Worm (Caenorhabditis elegans) whole organism, L3 larva: Measurements from ENCODE around the gene C35D10.7.

Experiments used
- aly-2 ChIP-seq: fragments of 150-350 bp; optimal IDR thresholded peaks from 2 replicates; lab custom pipeline; 2014; ENCODE audit warnings: missing biosample characterization, missing genetic modification characterization
- fkh-10 ChIP-seq: sonication (generic microtip); optimal IDR thresholded peaks from 2 replicates; lab custom pipeline; 2017; ENCODE audit warnings: missing biosample characterization, missing genetic modification reagents, missing genetic modification characterization
- fos-1 ChIP-seq: fragments of 150-350 bp; optimal IDR thresholded peaks from 2 replicates; lab custom pipeline; 2014; ENCODE audit warnings: missing biosample characterization, missing genetic modification characterization
- lin-39 ChIP-seq: fragments of 150-350 bp; optimal IDR thresholded peaks from 2 replicates; lab custom pipeline; 2018; ENCODE audit warnings: missing biosample characterization, missing genetic modification reagents, missing genetic modification characterization
- mml-1 ChIP-seq: fragments of 150-350 bp; sonication (generic microtip); optimal IDR thresholded peaks from 3 replicates; lab custom pipeline; 2014; ENCODE audit warnings: missing biosample characterization, missing genetic modification characterization
- nfya-1 ChIP-seq: sonication (generic microtip); optimal IDR thresholded peaks from 2 replicates; lab custom pipeline; 2017; ENCODE audit warnings: missing genetic modification characterization, mild to moderate bottlenecking, missing compliant biosample characterization, antibody characterized with exemption, moderate library complexity; ENCODE audit not compliant: insufficient read depth
- nhr-23 ChIP-seq: fragments of 150-350 bp; optimal IDR thresholded peaks from 2 replicates; lab custom pipeline; 2014; ENCODE audit warnings: missing biosample characterization, missing genetic modification reagents, missing genetic modification characterization
- nhr-237 ChIP-seq: fragments of 150-350 bp; optimal IDR thresholded peaks from 2 replicates; lab custom pipeline; 2014; ENCODE audit warnings: missing biosample characterization, missing genetic modification characterization
- nhr-25 ChIP-seq: sonication (generic microtip); optimal IDR thresholded peaks from 2 replicates; lab custom pipeline; 2017; ENCODE audit warnings: missing biosample characterization, missing genetic modification characterization
- nhr-28 ChIP-seq: fragments of 150-350 bp; optimal IDR thresholded peaks from 2 replicates; lab custom pipeline; 2014; ENCODE audit warnings: missing biosample characterization, missing genetic modification characterization
- nhr-77 ChIP-seq: fragments of 150-350 bp; optimal IDR thresholded peaks from 2 replicates; lab custom pipeline; 2014; ENCODE audit warnings: missing biosample characterization, missing genetic modification characterization
- pha-4 ChIP-seq: fragments of 150-350 bp; optimal IDR thresholded peaks from 2 replicates; lab custom pipeline; 2014; ENCODE audit warnings: missing biosample characterization, missing genetic modification reagents, missing genetic modification characterization
- unc-62 ChIP-seq: fragments of 150-350 bp; sonication (generic microtip); optimal IDR thresholded peaks from 4 replicates; lab custom pipeline; 2014; ENCODE audit warnings: missing biosample characterization, missing genetic modification reagents, missing genetic modification characterization
- ztf-4 ChIP-seq: fragments of 150-350 bp; optimal IDR thresholded peaks from 2 replicates; lab custom pipeline; 2014; ENCODE audit warnings: missing biosample characterization, missing genetic modification characterization

DNA sequence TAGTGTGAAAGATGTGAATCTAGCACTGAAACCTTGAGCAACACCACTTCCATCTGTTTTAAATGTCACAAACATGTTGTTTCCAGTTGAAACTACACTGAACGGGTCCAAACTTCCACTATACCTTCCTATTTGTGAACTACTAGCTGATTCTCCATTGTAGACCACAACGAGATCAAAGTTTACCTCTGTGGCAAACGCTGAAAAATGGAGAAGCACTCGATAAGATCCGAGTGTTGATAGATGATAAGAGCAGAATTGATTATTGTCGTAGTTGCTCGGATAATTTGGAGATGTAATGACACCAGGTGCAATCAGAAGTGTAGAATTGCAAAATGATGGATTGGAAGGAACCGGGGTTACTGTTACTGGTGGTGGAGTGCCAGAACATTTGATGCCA lies 26.0 kb downstream of the C35D10.7 start:
- no peak for TF ChIP-seq nhr-25 (tag; lab: Kevin White, UChicago)
- no peak for TF ChIP-seq nhr-237 (tag; lab: Kevin White, UChicago)
- TF ChIP-seq aly-2 (tag; lab: Kevin White, UChicago), result no peak
- TF ChIP-seq fkh-10 (GFP tag; lab: Kevin White, UChicago), result no peak
- TF ChIP-seq ztf-4 (tag; lab: Kevin White, UChicago), result no peak
- no peak for TF ChIP-seq lin-39 (tag; lab: Kevin White, UChicago)
- no peak for TF ChIP-seq pha-4 (tag; lab: Kevin White, UChicago)
- no peak for TF ChIP-seq nfya-1 (tag; lab: Kevin White, UChicago)
- no peak for TF ChIP-seq nhr-77 (tag; lab: Kevin White, UChicago)
- no peak for TF ChIP-seq fos-1 (tag; lab: Kevin White, UChicago)
- no peak for TF ChIP-seq nhr-23
- no peak for TF ChIP-seq unc-62
- TF ChIP-seq nhr-28 (tag; lab: Kevin White, UChicago), result no peak
- TF ChIP-seq mml-1 (tag; lab: Kevin White, UChicago), result no peak
